Worm (Caenorhabditis elegans): ENCODE data around the gene srx-76.

The srx-76 gene

DNA sequence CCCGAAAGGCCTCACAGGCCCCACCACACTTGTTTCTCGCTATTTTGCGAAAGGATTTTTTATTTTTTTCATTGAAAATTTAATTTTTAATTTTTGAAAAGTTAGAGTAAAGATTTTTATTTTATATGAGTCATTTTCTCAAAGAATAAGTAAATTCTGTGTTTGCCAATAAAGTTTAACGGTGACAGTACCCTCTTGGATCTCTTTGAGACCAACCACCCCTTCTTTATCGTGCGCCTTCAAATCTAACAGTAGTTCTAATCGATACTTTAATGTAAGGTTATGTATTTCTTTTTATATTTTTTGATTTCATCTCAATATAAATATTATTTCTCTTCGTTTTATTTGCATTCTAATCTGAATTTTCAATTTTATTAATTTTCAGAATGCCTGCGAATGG is 46.1 kb upstream of the srx-76 start, which contains the start of gene hmp-1:
hmp-1 (plus strand) TSS at position 380 of the 400 bp plus-strand sequence.
- TF ChIP-seq elt-3 (tag; optimal IDR thresholded peaks at IDR 0.05), result no peak
- no peak for TF ChIP-seq Y55F3AM.14 (GFP tag; optimal IDR thresholded peaks at IDR 0.05)
- TF ChIP-seq F13H6.1 (tag; optimal IDR thresholded peaks at IDR 0.05), result no peak
- TF ChIP-seq egl-27 (tag; optimal IDR thresholded peaks at IDR 0.05), result no peak
- TF ChIP-seq sma-9 (GFP tag; optimal IDR thresholded peaks at IDR 0.05), result no peak
- no peak for TF ChIP-seq sma-9 (tag; optimal IDR thresholded peaks at IDR 0.05)
- TF ChIP-seq crh-2 (tag; optimal IDR thresholded peaks at IDR 0.05), result no peak
- no peak for TF ChIP-seq lsy-2 (tag; optimal IDR thresholded peaks at IDR 0.05)
- no peak for TF ChIP-seq mdl-1 (tag; optimal IDR thresholded peaks at IDR 0.05)
- no peak for TF ChIP-seq unc-39 (tag; optimal IDR thresholded peaks at IDR 0.05)
- no peak for TF ChIP-seq nhr-21 (tag; optimal IDR thresholded peaks at IDR 0.05)
- no peak for TF ChIP-seq ama-1 (optimal IDR thresholded peaks at IDR 0.05)
- TF ChIP-seq ztf-1 (GFP tag; conservative IDR thresholded peaks at IDR 0.05), result no peak
- TF ChIP-seq nhr-129 (tag; optimal IDR thresholded peaks at IDR 0.05), result no peak

DNA sequence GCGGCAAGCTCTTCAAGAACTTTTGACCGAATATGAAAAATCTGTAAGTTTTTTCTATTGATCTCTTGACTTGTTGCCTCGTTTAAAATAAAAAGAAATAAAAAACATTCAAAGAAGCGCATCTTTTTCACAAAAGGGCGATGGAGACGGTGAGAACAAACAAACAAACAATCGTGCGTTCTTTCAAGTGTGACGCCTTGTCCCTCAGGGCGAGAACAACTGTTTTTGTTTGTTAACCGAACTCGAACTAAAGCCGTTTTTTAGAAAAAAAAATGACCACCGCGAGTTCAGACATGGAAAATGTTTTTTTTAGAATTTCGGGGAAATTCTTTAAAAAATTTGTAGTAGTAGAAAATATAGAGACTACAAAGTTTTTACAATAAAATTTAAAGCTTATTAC is 44.6 kb upstream of the srx-76 start:
- TF ChIP-seq aly-2 (tag; optimal IDR thresholded peaks at IDR 0.05) (no peak), nhr-129 (tag; optimal IDR thresholded peaks at IDR 0.05) (no peak), ztf-4 (tag; optimal IDR thresholded peaks at IDR 0.05) (no peak), ceh-82 (tag; optimal IDR thresholded peaks at IDR 0.05) (no peak), crh-2 (tag; optimal IDR thresholded peaks at IDR 0.05) (no peak), elt-1 (tag; optimal IDR thresholded peaks at IDR 0.05) (no peak), ztf-11 (tag; optimal IDR thresholded peaks at IDR 0.05) (no peak), nhr-11 (tag; optimal IDR thresholded peaks at IDR 0.05) (no peak), zag-1 (tag; optimal IDR thresholded peaks at IDR 0.05) (no peak), lsy-2 (tag; optimal IDR thresholded peaks at IDR 0.05) (no peak), egl-27 (tag; optimal IDR thresholded peaks at IDR 0.05) (no peak), nhr-12 (tag; optimal IDR thresholded peaks at IDR 0.05) (no peak), skn-1 (tag; optimal IDR thresholded peaks at IDR 0.05) (no peak), C34F6.9 (tag; optimal IDR thresholded peaks at IDR 0.05) (no peak), gmeb-1 (tag; optimal IDR thresholded peaks at IDR 0.05) (no peak), lin-39 (tag; optimal IDR thresholded peaks at IDR 0.05) (no peak), mab-5 (tag; optimal IDR thresholded peaks at IDR 0.05) (no peak), ama-1 (optimal IDR thresholded peaks at IDR 0.05) (no peak)

DNA sequence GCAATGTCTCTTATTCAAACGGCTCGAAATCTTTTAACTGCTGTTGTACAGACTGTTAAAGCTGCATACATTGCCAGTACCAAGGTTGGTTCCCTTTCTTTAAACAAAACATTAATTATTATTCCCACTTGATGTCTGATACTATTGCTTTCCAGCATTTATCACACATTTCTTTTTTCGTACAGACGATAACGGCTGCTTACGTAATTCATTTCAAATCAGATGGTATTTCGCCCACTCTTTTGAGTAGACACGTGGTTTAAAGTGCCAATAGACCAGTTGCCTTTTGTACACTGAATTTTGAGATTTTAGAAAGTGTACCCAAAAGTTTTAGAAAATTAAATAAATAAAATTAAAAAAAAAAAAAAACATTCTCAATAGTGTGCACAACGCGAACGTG is 42.2 kb upstream of the srx-76 start:
- no peak for TF ChIP-seq alr-1 (tag; optimal IDR thresholded peaks at IDR 0.05)
- TF ChIP-seq sma-9 (GFP tag; optimal IDR thresholded peaks at IDR 0.05), result peak; percentile 49
- no peak for TF ChIP-seq sma-9 (tag; optimal IDR thresholded peaks at IDR 0.05)
- TF ChIP-seq crh-2 (tag; optimal IDR thresholded peaks at IDR 0.05), result peak; percentile 8
- TF ChIP-seq fos-1 (tag; optimal IDR thresholded peaks at IDR 0.05), result peak; percentile 57

DNA sequence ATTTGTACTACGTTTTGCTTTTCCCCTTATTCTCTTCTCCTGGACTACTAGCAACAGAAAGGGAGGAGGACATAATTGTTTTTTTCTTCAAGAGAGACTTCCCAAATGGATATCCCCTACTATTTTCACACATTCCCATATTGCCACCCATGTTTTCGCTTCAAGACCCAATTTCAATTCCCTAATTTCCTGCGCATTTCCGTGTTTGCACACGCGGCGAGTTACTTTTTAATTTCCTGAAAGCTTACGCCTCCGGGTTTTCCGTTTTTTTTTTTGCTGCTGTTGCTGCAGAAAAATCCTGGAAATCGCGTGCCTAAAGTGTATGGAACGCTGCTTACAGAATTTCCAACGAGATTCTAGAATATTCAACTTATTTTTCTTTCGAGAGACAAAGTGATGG is 39.3 kb upstream of the srx-76 start:
- TF ChIP-seq nhr-11 (tag; optimal IDR thresholded peaks at IDR 0.05) (no peak), unc-55 (GFP tag; optimal IDR thresholded peaks at IDR 0.05) (peak; percentile 21)

DNA sequence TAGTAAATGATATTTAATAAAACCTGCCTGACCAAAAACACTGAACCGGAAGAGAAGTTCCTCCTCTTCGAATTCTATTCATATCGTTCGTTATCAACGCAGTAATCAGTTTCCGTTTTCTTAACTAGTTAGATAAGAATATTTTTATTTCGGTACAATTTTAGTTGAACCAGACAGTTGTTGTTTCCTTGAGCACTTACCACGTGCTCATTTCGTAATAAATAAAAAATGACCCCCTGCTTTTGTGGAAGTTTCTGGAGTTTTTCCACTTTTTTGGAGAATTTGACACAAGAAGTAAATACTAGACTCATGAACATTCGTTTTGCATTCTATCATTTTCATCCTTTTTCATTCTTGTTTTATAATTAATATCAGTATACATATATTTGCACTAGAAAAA is 37.9 kb upstream of the srx-76 start:
- TF ChIP-seq lin-13 (GFP tag; optimal IDR thresholded peaks at IDR 0.05) (no peak), ztf-11 (tag; optimal IDR thresholded peaks at IDR 0.05) (no peak), mdl-1 (tag; optimal IDR thresholded peaks at IDR 0.05) (no peak), unc-55 (GFP tag; optimal IDR thresholded peaks at IDR 0.05) (peak; percentile 25), F13H6.1 (tag; optimal IDR thresholded peaks at IDR 0.05) (no peak)

DNA sequence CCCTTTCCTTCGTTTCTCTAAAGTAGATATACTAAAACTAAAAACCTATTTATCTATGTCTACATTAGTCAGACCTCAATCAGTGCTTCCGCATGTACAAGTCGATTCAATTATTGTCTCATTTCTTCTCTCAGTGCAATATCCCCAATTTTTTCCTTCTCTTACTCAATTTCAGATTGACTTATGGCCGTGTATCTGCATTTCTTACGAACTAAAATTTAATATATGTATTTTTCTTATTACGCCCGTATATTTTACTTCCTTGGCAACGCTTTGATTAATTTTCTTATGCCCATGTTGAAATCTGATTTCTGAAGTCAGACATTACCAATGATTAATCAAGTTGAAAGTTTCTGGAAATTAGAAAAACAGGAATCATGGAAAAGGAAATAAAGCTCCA is 36.7 kb upstream of the srx-76 start:
- TF ChIP-seq egl-27 (tag; optimal IDR thresholded peaks at IDR 0.05) (no peak), unc-62 (GFP tag; optimal IDR thresholded peaks at IDR 0.05) (no peak), dmd-4 (tag; optimal IDR thresholded peaks at IDR 0.05) (peak; percentile 15), R02D3.7 (tag; optimal IDR thresholded peaks at IDR 0.05) (no peak), unc-39 (tag; optimal IDR thresholded peaks at IDR 0.05) (no peak), lin-11 (tag; optimal IDR thresholded peaks at IDR 0.05) (no peak), fos-1 (tag; optimal IDR thresholded peaks at IDR 0.05) (no peak), peb-1 (tag; optimal IDR thresholded peaks at IDR 0.05) (no peak), nhr-6 (tag; optimal IDR thresholded peaks at IDR 0.05) (no peak), nhr-237 (tag; optimal IDR thresholded peaks at IDR 0.05) (no peak), lsy-2 (tag; optimal IDR thresholded peaks at IDR 0.05) (peak in 1 of 2 experiments; percentile 50), ceh-16 (tag; optimal IDR thresholded peaks at IDR 0.05) (no peak), elt-1 (tag; optimal IDR thresholded peaks at IDR 0.05) (no peak), elt-3 (tag; optimal IDR thresholded peaks at IDR 0.05) (no peak), sma-3 (GFP tag; optimal IDR thresholded peaks at IDR 0.05) (no peak), ztf-11 (tag; optimal IDR thresholded peaks at IDR 0.05) (no peak), nhr-11 (tag; optimal IDR thresholded peaks at IDR 0.05) (no peak), skn-1 (tag; optimal IDR thresholded peaks at IDR 0.05) (no peak), mdl-1 (tag; optimal IDR thresholded peaks at IDR 0.05) (no peak), F13H6.1 (tag; optimal IDR thresholded peaks at IDR 0.05) (no peak), lin-13 (GFP tag; optimal IDR thresholded peaks at IDR 0.05) (no peak), nhr-10 (tag; optimal IDR thresholded peaks at IDR 0.05) (no peak), nhr-77 (tag; optimal IDR thresholded peaks at IDR 0.05) (no peak), nhr-21 (tag; optimal IDR thresholded peaks at IDR 0.05) (peak; percentile 50), nhr-12 (tag; optimal IDR thresholded peaks at IDR 0.05) (no peak)

Measured in whole organism, L2 larva.